Fruit fly (Drosophila melanogaster) S2 (cell line): ENCODE data around the gene CG31689.

Experiments
- CG8478 ChIP-seq: fragments of >200 bp; optimal IDR thresholded peaks from 2 replicates; lab custom pipeline; 2018
- CTCF ChIP-seq, 2 experiments: fragments of >200 bp; optimal IDR thresholded peaks; 2 replicates each; lab custom pipeline; 2018

DNA sequence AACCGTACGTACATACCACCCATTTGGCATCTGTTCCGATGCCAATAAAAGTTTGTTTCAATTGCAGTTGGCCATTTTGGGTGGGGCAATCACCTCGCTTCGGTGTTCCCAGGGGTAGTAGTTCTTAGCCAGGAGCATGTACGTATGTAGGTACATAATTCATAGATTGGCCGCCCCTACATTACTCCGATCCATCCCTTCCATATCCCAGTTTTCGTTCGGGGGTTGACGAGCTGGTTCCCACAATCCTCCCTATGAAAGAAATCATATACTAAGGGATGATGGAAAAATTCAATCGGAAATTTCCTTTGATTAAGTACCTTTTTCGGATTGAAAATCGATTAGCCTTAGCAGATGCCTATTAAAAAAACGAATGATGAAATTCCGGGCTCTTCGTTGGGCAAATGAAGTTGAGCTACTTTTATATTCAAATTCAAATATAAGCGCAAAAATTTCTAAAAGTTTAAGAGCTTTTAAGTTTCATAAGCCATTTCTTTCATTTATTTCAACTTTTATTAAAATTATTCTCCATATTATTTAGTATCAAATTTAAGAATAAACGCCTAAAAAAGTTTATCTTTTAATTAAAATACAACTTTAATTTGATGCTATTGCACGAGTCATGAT is 32.6 kb downstream of the CG31689 start:
- TF ChIP-seq CG8478 (no peak), CTCF (optimal IDR thresholded peaks at IDR 0.05; lab: Kevin White, UChicago) (no peak)
